Fruit fly (Drosophila melanogaster) whole organism: Measurements from ENCODE around the gene Pfdn4.

Experiments used
- CG8478 ChIP-seq: fragments of >200 bp; optimal IDR thresholded peaks from 2 replicates; lab custom pipeline; 2018; ENCODE audit warnings: inconsistent platforms
- Dll ChIP-seq: fragments of >200 bp; optimal IDR thresholded peaks from 2 replicates; lab custom pipeline; 2017
- EcR ChIP-seq, 2 experiments: fragments of >200 bp; optimal IDR thresholded peaks; 2 replicates each; lab custom pipeline; 2017; ENCODE audit warnings: missing biosample characterization in 2 of 2, missing genetic modification characterization in 2 of 2, missing genetic modification reagents in 2 of 2
- pan ChIP-seq: fragments of >200 bp; optimal IDR thresholded peaks from 2 replicates; lab custom pipeline; 2017
- psq ChIP-seq: fragments of >200 bp; optimal IDR thresholded peaks from 2 replicates; lab custom pipeline; 2017
- usp ChIP-seq: fragments of >200 bp; optimal IDR thresholded peaks from 2 replicates; lab custom pipeline; 2017; ENCODE audit warnings: missing biosample characterization, missing genetic modification characterization, mixed read lengths

- TF ChIP-seq pan (lab: Kevin White, UChicago), result no peak
- TF ChIP-seq psq, result no peak
- TF ChIP-seq usp, result no peak
- no peak for TF ChIP-seq EcR (GFP tag; optimal IDR thresholded peaks at IDR 0.05; lab: Kevin White, UChicago)
- TF ChIP-seq Dll (lab: Kevin White, UChicago), result no peak
- no peak for TF ChIP-seq CG8478 (lab: Kevin White, UChicago)
These were observed 16.4 kb downstream of the Pfdn4 start for dm6 chr3L:5351348-5351850.
